Worm (Caenorhabditis elegans) whole organism, L3 larva: ENCODE measurements around the gene T13C5.7.

ENCODE experiments used
- ama-1 ChIP-seq: fragments of 150-350 bp; optimal IDR thresholded peaks from 2 replicates; lab custom pipeline; 2018
- ceh-9 ChIP-seq: sonication (generic microtip); optimal IDR thresholded peaks from 2 replicates; lab custom pipeline; 2018; ENCODE audit warnings: missing biosample characterization, missing genetic modification characterization
- egl-27 ChIP-seq: sonication (generic microtip); optimal IDR thresholded peaks from 4 replicates; lab custom pipeline; 2017; ENCODE audit warnings: missing biosample characterization, missing genetic modification reagents, missing genetic modification characterization
- elt-2 ChIP-seq: sonication (generic microtip); optimal IDR thresholded peaks from 2 replicates; lab custom pipeline; 2016; ENCODE audit warnings: missing genetic modification reagents, mild to moderate bottlenecking, missing genetic modification characterization, missing compliant biosample characterization
- fos-1 ChIP-seq: fragments of 150-350 bp; optimal IDR thresholded peaks from 2 replicates; lab custom pipeline; 2014; ENCODE audit warnings: missing biosample characterization, missing genetic modification characterization
- nfya-1 ChIP-seq: sonication (generic microtip); optimal IDR thresholded peaks from 2 replicates; lab custom pipeline; 2017; ENCODE audit warnings: missing genetic modification characterization, mild to moderate bottlenecking, missing compliant biosample characterization, antibody characterized with exemption, moderate library complexity; ENCODE audit not compliant: insufficient read depth
- nhr-11 ChIP-seq: fragments of 150-350 bp; optimal IDR thresholded peaks from 2 replicates; lab custom pipeline; 2014; ENCODE audit warnings: missing biosample characterization, missing genetic modification characterization
- pha-4 ChIP-seq: fragments of 150-350 bp; optimal IDR thresholded peaks from 2 replicates; lab custom pipeline; 2014; ENCODE audit warnings: missing biosample characterization, missing genetic modification reagents, missing genetic modification characterization
- snpc-4 ChIP-seq: fragments of 150-350 bp; optimal IDR thresholded peaks from 2 replicates; lab custom pipeline; 2014; ENCODE audit warnings: missing biosample characterization, missing genetic modification characterization
- ztf-11 ChIP-seq: fragments of 150-350 bp; optimal IDR thresholded peaks from 2 replicates; lab custom pipeline; 2014; ENCODE audit warnings: missing biosample characterization, missing genetic modification characterization

DNA sequence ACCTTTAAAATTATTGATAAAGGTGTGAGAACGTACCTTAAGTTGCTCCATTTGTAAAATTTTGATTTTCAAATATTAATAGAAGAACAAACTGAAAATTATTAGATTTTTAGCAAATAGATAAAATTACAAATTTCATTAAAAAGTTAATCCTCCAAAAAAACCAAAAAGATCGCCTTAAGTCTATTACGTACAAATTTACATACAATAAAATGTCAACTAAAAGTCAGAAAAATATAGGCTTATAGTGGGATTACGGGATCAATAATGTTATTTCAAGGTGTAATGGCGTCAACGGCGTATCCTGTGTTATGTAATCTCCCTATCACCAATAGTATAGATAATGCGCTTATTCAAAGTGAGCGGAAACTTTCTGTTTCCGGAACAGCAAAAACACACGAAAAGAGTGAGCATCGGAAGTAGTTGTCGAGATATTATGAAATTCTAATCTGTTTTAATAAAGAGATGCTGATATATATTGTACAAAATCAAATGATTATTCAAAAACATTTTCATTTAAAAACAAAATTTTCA lies 13.9 kb downstream of the T13C5.7 start, which contains the start of gene ceh-54:
- TF ChIP-seq ztf-11 (tag; lab: Kevin White, UChicago) (no peak), egl-27 (tag; lab: Kevin White, UChicago) (no peak), nfya-1 (tag; lab: Kevin White, UChicago) (no peak), ceh-9 (tag; lab: Kevin White, UChicago) (no peak), elt-2 (no peak), fos-1 (tag; lab: Kevin White, UChicago) (no peak), pha-4 (tag; lab: Kevin White, UChicago) (no peak), ama-1 (lab: Kevin White, UChicago) (no peak), nhr-11 (tag; lab: Kevin White, UChicago) (no peak), snpc-4 (tag; lab: Kevin White, UChicago) (no peak)
